Worm (Caenorhabditis elegans): ENCODE data around the gene mdmh-35.

DNA sequence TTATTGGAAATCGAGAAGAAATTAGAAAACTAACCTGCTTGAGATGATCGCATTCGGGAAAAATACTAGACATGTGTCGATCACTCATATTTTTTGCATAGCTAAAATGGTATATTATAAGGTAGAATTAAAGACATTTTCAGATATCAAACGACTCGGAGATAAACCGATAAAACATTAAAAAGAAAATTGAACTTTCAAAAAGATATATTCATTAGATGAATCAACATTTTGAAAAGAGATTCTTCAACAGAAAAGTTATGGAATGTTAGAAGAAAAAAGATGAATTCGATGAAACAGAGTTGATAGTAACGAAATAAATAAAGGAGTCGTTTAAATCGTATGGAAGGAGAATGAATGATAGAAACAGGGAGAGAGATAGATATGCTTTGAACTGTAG lies at the start of gene mdmh-35:
- TF ChIP-seq ZK546.5 (tag; optimal IDR thresholded peaks at IDR 0.05) (no peak), Y5F2A.4 (GFP tag; optimal IDR thresholded peaks at IDR 0.05) (no peak), ceh-32 (tag; optimal IDR thresholded peaks at IDR 0.05; ENCODE audit: poor library complexity) (no peak), fos-1 (tag; optimal IDR thresholded peaks at IDR 0.05) (no peak), dmd-6 (GFP tag; IDR thresholded peaks at IDR 0.05) (no peak), snpc-4 (tag; optimal IDR thresholded peaks at IDR 0.05) (no peak), lin-13 (GFP tag; optimal IDR thresholded peaks at IDR 0.05) (no peak), fkh-10 (GFP tag; optimal IDR thresholded peaks at IDR 0.05) (no peak), R02D3.7 (tag; optimal IDR thresholded peaks at IDR 0.05) (no peak), F37D6.2 (tag; optimal IDR thresholded peaks at IDR 0.05) (no peak), ztf-11 (tag; optimal IDR thresholded peaks at IDR 0.05) (no peak), nhr-76 (tag; optimal IDR thresholded peaks at IDR 0.05) (no peak), spr-1 (tag; optimal IDR thresholded peaks at IDR 0.05) (no peak), nhr-10 (tag; optimal IDR thresholded peaks at IDR 0.05) (no peak)

Measured in whole organism, L4 larva.